Fruit fly (Drosophila melanogaster) Kc167 (cell line): ENCODE results near the gene CSN5.

Source experiments
- Myc ChIP-seq: fragments of >200 bp; optimal IDR thresholded peaks from 2 replicates; lab custom pipeline; 2017; ENCODE audit warnings: missing external identifiers
- Sin3A ChIP-seq: fragments of >200 bp; optimal IDR thresholded peaks from 2 replicates; lab custom pipeline; 2018; ENCODE audit warnings: missing external identifiers
- h ChIP-seq: fragments of >200 bp; optimal IDR thresholded peaks from 3 replicates; lab custom pipeline; 2018; ENCODE audit warnings: missing external identifiers
- insv ChIP-seq: fragments of >200 bp; optimal IDR thresholded peaks from 3 replicates; lab custom pipeline; 2018; ENCODE audit warnings: missing external identifiers
- psq ChIP-seq: fragments of >200 bp; optimal IDR thresholded peaks from 2 replicates; lab custom pipeline; 2017; ENCODE audit warnings: missing external identifiers
- ttk ChIP-seq: sonication (Bioruptor generic); optimal IDR thresholded peaks from 2 replicates; lab custom pipeline; 2017; ENCODE audit warnings: missing external identifiers

CSN5 gene

DNA sequence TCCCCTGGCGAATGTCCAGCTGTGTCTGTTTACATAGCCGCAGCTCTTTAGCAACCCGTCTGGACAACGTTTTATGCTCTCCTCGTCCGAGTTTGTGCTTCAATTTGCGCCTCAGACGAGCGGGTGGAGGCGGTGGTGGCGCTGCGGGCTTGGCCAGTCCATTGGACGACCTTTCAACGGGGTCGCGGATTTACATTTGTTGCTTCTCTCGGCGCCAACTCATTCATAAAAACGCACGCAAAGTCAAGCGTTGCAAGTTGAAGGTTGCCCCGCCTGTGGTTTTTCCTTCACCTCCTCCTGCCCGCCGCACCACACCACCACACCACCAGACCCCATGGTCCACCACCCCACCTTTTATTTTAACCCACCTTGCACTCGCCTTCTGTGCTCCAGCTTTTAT is 37.8 kb downstream of the CSN5 start:
- no peak for TF ChIP-seq insv (lab: Kevin White, UChicago)
- TF ChIP-seq h (lab: Kevin White, UChicago): no peak
- TF ChIP-seq Sin3A (lab: Kevin White, UChicago): no peak
- TF ChIP-seq psq: no peak
- TF ChIP-seq ttk: no peak
- TF ChIP-seq Myc: no peak

dm6 chr3R:16510128-16510527 is 40.2 kb downstream of the CSN5 start:
- TF ChIP-seq Sin3A (lab: Kevin White, UChicago) (no peak), ttk (no peak), psq (no peak), h (lab: Kevin White, UChicago) (no peak), Myc (no peak), insv (lab: Kevin White, UChicago) (no peak)

DNA sequence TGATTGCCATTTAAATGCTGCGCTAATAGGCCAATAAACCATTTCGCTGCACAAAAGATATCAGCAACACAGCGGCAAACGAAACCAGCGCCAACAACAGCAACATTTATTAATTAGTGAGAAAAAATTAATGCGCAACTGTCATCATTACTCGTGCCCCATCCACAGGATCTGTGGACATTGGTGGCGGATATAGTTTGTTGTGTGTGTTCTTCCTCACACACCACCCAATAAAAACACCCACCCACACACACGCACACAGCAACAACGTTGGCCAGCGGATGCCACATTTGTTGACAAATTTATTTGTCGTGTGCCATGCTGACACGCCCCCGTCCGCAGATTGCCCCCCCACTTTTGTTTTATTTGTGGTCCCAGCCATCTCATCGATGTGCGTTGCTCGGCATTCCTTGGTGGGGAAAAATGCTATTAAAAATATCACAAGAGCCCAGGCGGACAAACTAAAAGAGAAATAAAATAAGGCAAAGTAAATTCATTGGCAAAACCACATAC is 48.3 kb downstream of the CSN5 start:
- TF ChIP-seq Myc: no peak
- no peak for TF ChIP-seq psq
- TF ChIP-seq ttk: no peak
- no peak for TF ChIP-seq insv (lab: Kevin White, UChicago)
- TF ChIP-seq Sin3A (lab: Kevin White, UChicago): no peak
- no peak for TF ChIP-seq h (lab: Kevin White, UChicago)
